Worm (Caenorhabditis elegans) whole organism, L1 larva: ENCODE measurements around the gene H20J04.4.

ENCODE experiments used
- ama-1 ChIP-seq: fragments of 150-350 bp; optimal IDR thresholded peaks from 2 replicates; lab custom pipeline; 2014
- hpl-2 ChIP-seq: fragments of 150-350 bp; optimal IDR thresholded peaks from 2 replicates; lab custom pipeline; 2014; ENCODE audit warnings: missing biosample characterization, missing genetic modification reagents, missing genetic modification characterization
- zip-4 ChIP-seq: fragments of 200-800 bp; sonication (Bioruptor generic); optimal IDR thresholded peaks from 2 replicates; lab custom pipeline; 2018; ENCODE audit warnings: mild to moderate bottlenecking, missing genetic modification characterization, moderate library complexity, missing compliant biosample characterization

DNA sequence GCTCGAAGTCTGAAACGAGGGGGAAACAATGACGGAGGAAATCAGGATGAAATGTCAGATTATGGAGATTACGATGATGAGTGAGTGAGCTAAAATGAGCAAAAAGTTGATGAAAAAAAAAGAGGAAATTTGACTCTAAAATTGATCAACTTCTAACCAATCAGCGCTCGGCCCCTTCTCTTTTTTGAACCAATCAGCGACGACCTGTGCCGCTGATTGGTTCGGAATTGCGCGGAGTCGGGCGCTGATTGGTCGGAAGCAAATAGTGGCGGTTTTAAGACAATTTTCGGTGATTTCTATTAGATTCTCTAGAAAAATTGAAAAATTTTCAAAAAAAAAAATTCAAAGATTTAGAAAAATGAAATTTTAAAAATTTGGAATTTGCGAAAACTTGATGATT lies 8.9 kb downstream of the H20J04.4 start:
- TF ChIP-seq hpl-2 (GFP tag; lab: Kevin White, UChicago) (no peak), zip-4 (GFP tag; lab: Kevin White, UChicago) (no peak), ama-1 (lab: Kevin White, UChicago) (no peak)
